Fruit fly (Drosophila melanogaster): ENCODE data around the gene P5CDh2.

DNA sequence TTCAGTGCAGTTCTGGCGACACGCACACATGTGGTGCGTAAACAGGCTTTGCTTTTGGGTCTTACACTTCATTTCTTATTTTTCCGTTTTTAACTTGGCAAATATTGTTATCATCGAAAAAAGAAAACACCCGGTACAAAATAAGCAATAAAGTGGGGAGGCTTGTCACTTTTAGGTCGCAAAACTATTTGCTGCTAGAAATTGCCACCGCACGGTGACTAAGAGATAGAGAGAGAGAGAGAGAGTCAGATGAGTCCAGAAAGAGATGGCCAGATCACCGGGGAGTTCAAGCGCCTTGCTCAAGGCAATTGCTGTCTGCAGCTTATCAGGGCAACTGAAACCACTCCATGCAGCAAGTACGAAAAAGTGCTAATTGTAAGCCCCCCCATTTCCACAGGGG lies 13.0 kb downstream of the P5CDh2 start:
- TF ChIP-seq D1 (tag; optimal IDR thresholded peaks at IDR 0.05), result no peak
- TF ChIP-seq CG34367 (tag; optimal IDR thresholded peaks at IDR 0.05), result no peak
